Worm (Caenorhabditis elegans): ENCODE results near the gene cogc-8.
A peak's percentile ranks its signal among the peaks of the same experiment; 100 is the strongest.

The cogc-8 gene

ce11 chrIV:291851-292367 lies 51.7 kb downstream of the cogc-8 start (continued):
- TF ChIP-seq mxl-3 (GFP tag; optimal IDR thresholded peaks at IDR 0.05) (peak; percentile 60), nhr-77 (tag; optimal IDR thresholded peaks at IDR 0.05) (peak; percentile 33), Y105C5A.15 (GFP tag; IDR thresholded peaks at IDR 0.05) (no peak), F49E8.2 (tag; optimal IDR thresholded peaks at IDR 0.05; ENCODE audit: borderline replicate concordance) (no peak), mes-2 (tag; optimal IDR thresholded peaks at IDR 0.05; ENCODE audit: poor library complexity, severe bottlenecking) (peak; percentile 36), skn-1 (tag; optimal IDR thresholded peaks at IDR 0.05) (no peak), gei-8 (GFP tag; optimal IDR thresholded peaks at IDR 0.05) (peak; percentile 50), dve-1 (tag; optimal IDR thresholded peaks at IDR 0.05; ENCODE audit: insufficient read depth) (peak; percentile 91), F37D6.2 (tag; optimal IDR thresholded peaks at IDR 0.05) (no peak), lin-39 (tag; optimal IDR thresholded peaks at IDR 0.05) (no peak), mdl-1 (tag; optimal IDR thresholded peaks at IDR 0.05) (peak in 1 of 2 experiments; percentile 71), lin-1 (GFP tag; IDR thresholded peaks at IDR 0.05) (peak; percentile 23; the same call in 1 of the 2 replicates), daf-19 (GFP tag; conservative IDR thresholded peaks at IDR 0.05) (no peak), set-16 (GFP tag; IDR thresholded peaks at IDR 0.05) (no peak), ceh-44 (GFP tag; IDR thresholded peaks at IDR 0.05) (no peak), php-3 (GFP tag; IDR thresholded peaks at IDR 0.05) (peak; percentile 70), aly-2 (tag; optimal IDR thresholded peaks at IDR 0.05) (no peak), F26F4.8 (GFP tag; conservative IDR thresholded peaks at IDR 0.05) (no peak), ctbp-1 (GFP tag; IDR thresholded peaks at IDR 0.05) (no peak), madf-5 (GFP tag; IDR thresholded peaks at IDR 0.05) (no peak), lin-15B (tag; optimal IDR thresholded peaks at IDR 0.05) (no peak), rbr-2 (tag; optimal IDR thresholded peaks at IDR 0.05) (no peak), dpl-1 (GFP tag; optimal IDR thresholded peaks at IDR 0.05) (no peak), hlh-11 (tag; optimal IDR thresholded peaks at IDR 0.05) (peak; percentile 84), Y48G9A.11 (GFP tag; IDR thresholded peaks at IDR 0.05) (no peak), dmd-8 (GFP tag; IDR thresholded peaks at IDR 0.05) (no peak), daf-16 (GFP tag; optimal IDR thresholded peaks at IDR 0.05) (peak in 1 of 2 experiments; percentile 47), daf-16 (tag; optimal IDR thresholded peaks at IDR 0.05) (peak; percentile 98), zag-1 (tag; optimal IDR thresholded peaks at IDR 0.05) (no peak)

- no peak for TF ChIP-seq ceh-20 (GFP tag; IDR thresholded peaks at IDR 0.05)
- peak; percentile 95 for TF ChIP-seq aha-1 (tag)
- TF ChIP-seq unc-62 (GFP tag; optimal IDR thresholded peaks at IDR 0.05 in 1 of 2), result peak in 1 of 2 experiments; percentile 37
- no peak for TF ChIP-seq unc-62 (tag; optimal IDR thresholded peaks at IDR 0.05)
These were observed 53.0 kb downstream of the cogc-8 start for ce11 chrIV:293163-293755.

Data from whole organism, L4 larva.